Fruit fly (Drosophila melanogaster): Measurements from ENCODE around the gene cl.
A peak's percentile ranks its signal among the peaks of the same experiment; 100 is the strongest.

The cl gene

dm6 chr2L:5519846-5520384 is at the start of gene cl, which contains the start of gene CG7382 (continued):
- TF ChIP-seq vri (GFP tag; optimal IDR thresholded peaks at IDR 0.05) = no peak
- TF ChIP-seq fd85E (GFP tag; optimal IDR thresholded peaks at IDR 0.05) = no peak
- TF ChIP-seq Smox (GFP tag; optimal IDR thresholded peaks at IDR 0.05) = no peak
- no peak for TF ChIP-seq CG16779 (tag; optimal IDR thresholded peaks at IDR 0.05)
- TF ChIP-seq Hr39 (GFP tag; optimal IDR thresholded peaks at IDR 0.05) = peak; percentile 38
- TF ChIP-seq CG10631 (GFP tag; optimal IDR thresholded peaks at IDR 0.05) = peak; percentile 38
- no peak for TF ChIP-seq CG8632 (GFP tag; optimal IDR thresholded peaks at IDR 0.05)
- peak; percentile 9 for TF ChIP-seq CG11902 (GFP tag; optimal IDR thresholded peaks at IDR 0.05)

- no peak for TF ChIP-seq CG6276 (GFP tag; optimal IDR thresholded peaks at IDR 0.05)
- TF ChIP-seq topi (GFP tag; optimal IDR thresholded peaks at IDR 0.05) = no peak
- TF ChIP-seq CG3032 (tag; optimal IDR thresholded peaks at IDR 0.05) = no peak
- TF ChIP-seq CG9139 (GFP tag; optimal IDR thresholded peaks at IDR 0.05) = no peak
- no peak for TF ChIP-seq Lpt (GFP tag; optimal IDR thresholded peaks at IDR 0.05)
- TF ChIP-seq fkh (GFP tag; optimal IDR thresholded peaks at IDR 0.05) = no peak
- no peak for TF ChIP-seq CG1621 (tag; optimal IDR thresholded peaks at IDR 0.05)
- TF ChIP-seq cyc (GFP tag; optimal IDR thresholded peaks at IDR 0.05) = no peak
- no peak for TF ChIP-seq acj6 (GFP tag; optimal IDR thresholded peaks at IDR 0.05)
- no peak for TF ChIP-seq eg (GFP tag; IDR thresholded peaks at IDR 0.05)
- TF ChIP-seq CG8319 (GFP tag; optimal IDR thresholded peaks at IDR 0.05) = no peak
- TF ChIP-seq Blimp-1 (GFP tag; optimal IDR thresholded peaks at IDR 0.05) = no peak
- no peak for TF ChIP-seq esn (GFP tag; optimal IDR thresholded peaks at IDR 0.05)
- no peak for TF ChIP-seq OdsH (GFP tag; optimal IDR thresholded peaks at IDR 0.05)
- TF ChIP-seq ss (GFP tag; optimal IDR thresholded peaks at IDR 0.05) = no peak
- no peak for TF ChIP-seq Eip75B (GFP tag; optimal IDR thresholded peaks at IDR 0.05)
These were observed 46.0 kb upstream of the cl start for dm6 chr2L:5473880-5474446.

- TF ChIP-seq CG32006 (GFP tag; optimal IDR thresholded peaks at IDR 0.05) (peak; percentile 72), dac (GFP tag; optimal IDR thresholded peaks at IDR 0.05) (peak; percentile 63), CG10669 (GFP tag; optimal IDR thresholded peaks at IDR 0.05) (no peak), CG8319 (GFP tag; optimal IDR thresholded peaks at IDR 0.05) (no peak), Met (GFP tag; optimal IDR thresholded peaks at IDR 0.05) (peak; percentile 40), pdm3 (GFP tag; optimal IDR thresholded peaks at IDR 0.05) (peak; percentile 63), net (GFP tag; optimal IDR thresholded peaks at IDR 0.05) (no peak), CG6808 (GFP tag; optimal IDR thresholded peaks at IDR 0.05) (no peak), CG6792 (GFP tag; optimal IDR thresholded peaks at IDR 0.05) (no peak), CG8119 (GFP tag; IDR thresholded peaks at IDR 0.05) (peak; percentile 76), Blimp-1 (GFP tag; optimal IDR thresholded peaks at IDR 0.05) (no peak), Sox102F (GFP tag; optimal IDR thresholded peaks at IDR 0.05) (no peak), vri (GFP tag; optimal IDR thresholded peaks at IDR 0.05) (no peak), Lpt (GFP tag; optimal IDR thresholded peaks at IDR 0.05) (peak; percentile 49), Sox15 (GFP tag; optimal IDR thresholded peaks at IDR 0.05) (no peak), CG11762 (GFP tag; optimal IDR thresholded peaks at IDR 0.05; ENCODE audit: insufficient read depth) (no peak), lz (GFP tag; optimal IDR thresholded peaks at IDR 0.05) (peak; percentile 13), CG6854 (GFP tag; optimal IDR thresholded peaks at IDR 0.05) (no peak), fkh (GFP tag; optimal IDR thresholded peaks at IDR 0.05) (peak; percentile 80), fd59A (GFP tag; optimal IDR thresholded peaks at IDR 0.05) (no peak), dsx (GFP tag; optimal IDR thresholded peaks at IDR 0.05; ENCODE audit: poor library complexity, severe bottlenecking) (no peak), CG7368 (GFP tag; optimal IDR thresholded peaks at IDR 0.05) (no peak), svp (GFP tag) (peak; percentile 29), Hr39 (GFP tag; optimal IDR thresholded peaks at IDR 0.05) (peak; percentile 24), Eip75B (GFP tag; optimal IDR thresholded peaks at IDR 0.05) (peak; percentile 19), ss (GFP tag; optimal IDR thresholded peaks at IDR 0.05) (no peak), Hr4 (GFP tag; optimal IDR thresholded peaks at IDR 0.05) (peak; percentile 48), CG34406 (GFP tag; optimal IDR thresholded peaks at IDR 0.05) (no peak), Eip93F (GFP tag; optimal IDR thresholded peaks at IDR 0.05) (no peak), Gug (GFP tag; IDR thresholded peaks at IDR 0.05) (peak; percentile 64), CG3919 (GFP tag; optimal IDR thresholded peaks at IDR 0.05) (peak; percentile 42), CG15336 (GFP tag; IDR thresholded peaks at IDR 0.05) (peak; percentile 68)
These were observed 43.2 kb upstream of the cl start for dm6 chr2L:5476699-5477098.

Data from whole organism, prepupa.